Worm (Caenorhabditis elegans) whole organism, early embryonic: Measurements from ENCODE around the gene C46F11.4.

ENCODE experiments used
- ama-1 ChIP-seq: fragments of 150-350 bp; optimal IDR thresholded peaks from 2 replicates; lab custom pipeline; 2014
- scrt-1 ChIP-seq: fragments of 200-800 bp; sonication (Bioruptor generic); IDR thresholded peaks from 2 replicates; pipeline ENCODE4 v1.3.6; 2022; ENCODE audit warnings: missing genetic modification characterization, missing compliant biosample characterization
- sea-1 ChIP-seq: fragments of 200-800 bp; sonication (Bioruptor generic); conservative IDR thresholded peaks from 2 replicates; pipeline ENCODE4 v1.3.6; 2022; ENCODE audit warnings: missing genetic modification characterization, missing compliant biosample characterization

- TF ChIP-seq scrt-1 (GFP tag; lab: Robert Waterston, UW), result no peak
- no peak for TF ChIP-seq ama-1
- no peak for TF ChIP-seq sea-1
Measured at ce11 chrIII:3643602-3644001, 20.5 kb downstream of the C46F11.4 start.
